Fruit fly (Drosophila melanogaster): ENCODE results near the gene Abl.

Gene Abl

DNA sequence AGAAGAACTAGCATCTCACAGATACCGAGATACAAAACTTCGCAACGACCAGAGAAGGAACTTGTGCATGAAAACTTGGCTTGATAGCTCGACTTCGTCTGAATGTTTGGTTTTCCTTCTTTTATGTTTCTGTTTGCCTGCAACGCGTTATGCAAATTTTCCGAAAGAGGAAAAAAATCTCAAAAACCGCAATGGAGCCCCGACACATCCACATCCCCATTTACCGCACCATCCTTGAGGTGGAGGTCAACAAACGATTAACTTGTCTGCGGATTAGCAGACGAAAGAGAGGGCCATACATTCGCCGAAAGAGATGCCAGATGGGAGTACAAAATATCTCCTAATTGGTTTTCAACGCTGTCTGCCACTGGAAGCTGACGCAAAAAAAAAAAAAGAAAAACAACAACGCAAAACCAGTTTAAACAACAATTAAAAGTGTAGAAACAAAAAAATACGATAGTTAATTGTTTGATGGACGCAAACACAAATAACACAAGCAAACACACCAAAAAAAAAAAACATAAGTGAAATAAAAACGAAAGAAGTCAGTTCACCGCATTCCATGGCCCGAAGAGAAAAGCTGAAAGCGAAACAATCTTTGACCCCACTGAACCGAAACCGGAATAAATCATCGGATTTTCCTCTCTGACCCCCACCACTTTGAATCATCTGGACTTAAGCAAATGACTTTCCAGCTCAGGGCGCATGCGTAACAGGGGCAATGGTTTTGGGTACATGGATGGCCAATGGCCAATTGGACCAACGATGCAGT is 47.6 kb upstream of the Abl start:
- no peak for TF ChIP-seq Hr78 (GFP tag; optimal IDR thresholded peaks at IDR 0.05)
- no peak for TF ChIP-seq N (GFP tag; optimal IDR thresholded peaks at IDR 0.05)
- no peak for TF ChIP-seq dsf (GFP tag; optimal IDR thresholded peaks at IDR 0.05; ENCODE audit: borderline replicate concordance)
- no peak for TF ChIP-seq dl (GFP tag; optimal IDR thresholded peaks at IDR 0.05; ENCODE audit: insufficient read depth in 1 of 2, partially characterized antibody in 2 of 2)
- TF ChIP-seq Rel (GFP tag; optimal IDR thresholded peaks at IDR 0.05), result no peak
- TF ChIP-seq Rel (tag; optimal IDR thresholded peaks at IDR 0.05), result no peak
- TF ChIP-seq Vsx2 (GFP tag; optimal IDR thresholded peaks at IDR 0.05; ENCODE audit: partially characterized antibody), result no peak
- no peak for TF ChIP-seq lola (GFP tag; optimal IDR thresholded peaks at IDR 0.05)
- no peak for TF ChIP-seq Sp1 (GFP tag; optimal IDR thresholded peaks at IDR 0.05)
- TF ChIP-seq Hnf4 (GFP tag; optimal IDR thresholded peaks at IDR 0.05), result no peak
- no peak for TF ChIP-seq GATAd (GFP tag; optimal IDR thresholded peaks at IDR 0.05)
- TF ChIP-seq br (GFP tag; optimal IDR thresholded peaks at IDR 0.05), result no peak
- no peak for TF ChIP-seq psq (GFP tag; optimal IDR thresholded peaks at IDR 0.05)
- TF ChIP-seq Mio (GFP tag; optimal IDR thresholded peaks at IDR 0.05), result no peak
- TF ChIP-seq CrebA (GFP tag; optimal IDR thresholded peaks at IDR 0.05; ENCODE audit: borderline replicate concordance), result no peak
- TF ChIP-seq dmrt93B (GFP tag; optimal IDR thresholded peaks at IDR 0.05), result no peak

DNA sequence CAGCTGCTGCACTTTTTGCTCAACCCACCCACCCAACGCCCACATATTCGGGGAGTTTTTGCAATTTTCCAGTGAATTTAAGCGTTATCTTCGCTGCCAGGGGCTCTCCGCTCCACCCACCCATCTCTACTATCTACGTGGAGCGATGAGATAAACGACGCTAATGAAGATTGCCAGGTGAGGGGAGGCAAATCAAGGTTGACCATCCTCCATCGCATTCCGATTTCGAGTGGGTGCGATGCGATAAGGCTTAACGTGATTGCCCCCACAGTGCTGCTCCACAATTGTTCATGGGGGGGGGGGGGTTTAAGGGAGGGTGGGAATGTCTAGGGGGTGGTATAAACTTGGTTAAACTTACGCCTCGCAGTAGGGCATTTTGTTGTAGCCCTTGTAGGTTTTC is 46.2 kb upstream of the Abl start:
- TF ChIP-seq dl (GFP tag; optimal IDR thresholded peaks at IDR 0.05; ENCODE audit: insufficient read depth in 1 of 2, partially characterized antibody in 2 of 2) (no peak), CG32264 (GFP tag; optimal IDR thresholded peaks at IDR 0.05) (no peak), Rel (GFP tag; optimal IDR thresholded peaks at IDR 0.05) (no peak), Rel (tag; optimal IDR thresholded peaks at IDR 0.05) (peak; percentile 97), rgr (GFP tag; optimal IDR thresholded peaks at IDR 0.05) (peak; percentile 14), h (GFP tag; optimal IDR thresholded peaks at IDR 0.05) (peak; percentile 7), ey (GFP tag; optimal IDR thresholded peaks at IDR 0.05) (no peak), Vsx2 (GFP tag; optimal IDR thresholded peaks at IDR 0.05; ENCODE audit: partially characterized antibody) (peak; percentile 57), dmrt93B (GFP tag; optimal IDR thresholded peaks at IDR 0.05) (no peak), fru (GFP tag; optimal IDR thresholded peaks at IDR 0.05) (no peak), pan (optimal IDR thresholded peaks at IDR 0.05) (no peak), Mio (GFP tag; optimal IDR thresholded peaks at IDR 0.05) (no peak), lola (GFP tag; optimal IDR thresholded peaks at IDR 0.05) (no peak), GATAd (GFP tag; optimal IDR thresholded peaks at IDR 0.05) (no peak), CG9705 (GFP tag; optimal IDR thresholded peaks at IDR 0.05) (no peak), br (GFP tag; optimal IDR thresholded peaks at IDR 0.05) (no peak), Hnf4 (GFP tag; optimal IDR thresholded peaks at IDR 0.05) (no peak)

DNA sequence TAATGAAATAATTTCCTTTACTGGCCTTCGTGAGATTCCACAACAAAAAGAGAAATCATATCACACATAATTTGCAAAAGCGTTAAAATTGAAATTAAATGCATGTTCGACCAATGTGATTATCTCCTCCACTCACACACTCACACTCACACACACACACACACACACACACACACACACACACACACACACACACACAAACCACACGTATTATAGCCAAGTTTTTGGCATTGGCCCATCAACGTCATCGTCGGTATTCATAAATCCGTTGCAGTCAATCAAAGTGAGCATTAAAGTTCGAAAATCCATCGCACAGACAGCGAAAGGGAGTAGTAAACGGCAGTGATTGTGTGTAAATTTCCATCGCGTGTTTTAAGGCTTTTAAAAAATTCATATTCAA is 42.4 kb upstream of the Abl start:
- peak; percentile 85 for TF ChIP-seq Dfd (GFP tag; optimal IDR thresholded peaks at IDR 0.05)
- TF ChIP-seq CrebA (GFP tag; optimal IDR thresholded peaks at IDR 0.05; ENCODE audit: borderline replicate concordance), result no peak
- no peak for TF ChIP-seq CG9705 (GFP tag; optimal IDR thresholded peaks at IDR 0.05)

DNA sequence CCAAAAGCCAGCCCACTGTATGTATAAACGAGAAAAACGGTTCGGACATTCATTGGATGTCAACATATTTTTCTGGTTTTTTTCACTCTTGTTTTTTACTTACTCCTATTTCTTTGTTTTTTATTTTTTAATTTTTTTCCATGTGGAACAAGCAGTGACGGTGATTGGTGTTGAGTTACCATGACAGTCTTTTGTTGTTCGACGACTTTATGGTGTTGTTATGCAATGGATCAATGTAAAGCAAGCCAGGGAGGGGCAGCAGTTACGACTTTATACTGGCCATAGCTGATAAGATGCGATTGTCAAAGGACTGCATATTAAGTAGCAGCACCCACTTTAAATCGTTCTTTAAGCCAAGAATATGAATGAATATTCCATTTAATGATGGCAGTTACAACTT is 41.8 kb upstream of the Abl start:
- TF ChIP-seq psq (GFP tag; optimal IDR thresholded peaks at IDR 0.05), result no peak
- no peak for TF ChIP-seq Jra (GFP tag; optimal IDR thresholded peaks at IDR 0.05)
- TF ChIP-seq ey (GFP tag; optimal IDR thresholded peaks at IDR 0.05), result no peak
- no peak for TF ChIP-seq GATAd (GFP tag; optimal IDR thresholded peaks at IDR 0.05)
- no peak for TF ChIP-seq Hr78 (GFP tag; optimal IDR thresholded peaks at IDR 0.05)
- TF ChIP-seq dl (GFP tag; optimal IDR thresholded peaks at IDR 0.05; ENCODE audit: insufficient read depth in 1 of 2, partially characterized antibody in 2 of 2), result no peak
- TF ChIP-seq foxo (GFP tag; optimal IDR thresholded peaks at IDR 0.05), result no peak
- no peak for TF ChIP-seq OdsH (GFP tag; optimal IDR thresholded peaks at IDR 0.05)

DNA sequence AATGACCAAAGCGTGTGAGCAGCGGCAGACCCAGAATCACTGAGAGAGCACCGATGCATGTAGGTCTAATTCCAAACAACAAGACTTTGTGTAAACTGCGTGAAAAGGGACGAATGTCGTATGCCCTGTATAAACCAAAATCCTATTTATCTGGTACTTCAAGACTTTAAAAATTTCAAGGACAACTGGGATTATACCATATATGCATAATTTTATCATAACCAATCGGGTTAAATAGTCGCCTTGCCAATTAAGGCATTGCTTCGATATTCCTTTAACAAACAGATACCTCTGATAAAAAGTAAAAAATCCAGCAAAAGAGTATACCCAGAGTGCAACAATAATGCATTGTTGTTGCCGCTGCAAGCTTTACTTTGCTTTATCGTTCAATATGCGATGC is 35.3 kb upstream of the Abl start:
- no peak for TF ChIP-seq Sp1 (GFP tag; optimal IDR thresholded peaks at IDR 0.05)
- TF ChIP-seq Dfd (GFP tag; optimal IDR thresholded peaks at IDR 0.05), result no peak
- no peak for TF ChIP-seq Hr78 (GFP tag; optimal IDR thresholded peaks at IDR 0.05)
- no peak for TF ChIP-seq CG9705 (GFP tag; optimal IDR thresholded peaks at IDR 0.05)
- no peak for TF ChIP-seq usp (GFP tag; optimal IDR thresholded peaks at IDR 0.05)
- TF ChIP-seq woc (GFP tag; optimal IDR thresholded peaks at IDR 0.05), result no peak
- TF ChIP-seq h (GFP tag; optimal IDR thresholded peaks at IDR 0.05), result no peak

Measured in whole organism, wandering third instar larva.